Fruit fly (Drosophila melanogaster) whole organism, embryonic: ENCODE results near the gene CG32369.

ENCODE experiments used
- Asciz ChIP-seq: fragments of 200-800 bp; sonication (Bioruptor generic); optimal IDR thresholded peaks from 2 replicates; lab custom pipeline; 2017; ENCODE audit warnings: missing biosample characterization, mild to moderate bottlenecking, missing genetic modification characterization, missing genetic modification reagents
- Awh ChIP-seq: fragments of 200-800 bp; sonication (Bioruptor generic); IDR thresholded peaks from 2 replicates; pipeline ENCODE4, ENCODE4 v1.3.6; 2022; ENCODE audit warnings: missing biosample characterization, missing genetic modification characterization
- B-H2 ChIP-seq: fragments of 200-800 bp; sonication (Bioruptor generic); optimal IDR thresholded peaks from 2 replicates; lab custom pipeline; 2018; ENCODE audit warnings: missing biosample characterization, mild to moderate bottlenecking, missing genetic modification characterization
- CG10147 ChIP-seq: fragments of 200-800 bp; sonication (Bioruptor generic); optimal IDR thresholded peaks from 2 replicates; lab custom pipeline; 2019; ENCODE audit warnings: missing biosample characterization, mild to moderate bottlenecking, missing genetic modification characterization, moderate library complexity
- CG12104 ChIP-seq: fragments of 200-800 bp; sonication (Bioruptor generic); optimal IDR thresholded peaks from 3 replicates; lab custom pipeline; 2016; ENCODE audit warnings: missing biosample characterization, missing genetic modification characterization
- CG12155 ChIP-seq: fragments of 200-800 bp; sonication (Bioruptor generic); optimal IDR thresholded peaks from 3 replicates; lab custom pipeline; 2016; ENCODE audit warnings: missing biosample characterization, missing genetic modification characterization
- CG12236 ChIP-seq: fragments of 200-800 bp; sonication (Bioruptor generic); optimal IDR thresholded peaks from 2 replicates; lab custom pipeline; 2016; ENCODE audit warnings: missing biosample characterization, missing genetic modification characterization
- CG13296 ChIP-seq: fragments of 200-800 bp; sonication (Bioruptor generic); optimal IDR thresholded peaks from 3 replicates; lab custom pipeline; 2018; ENCODE audit warnings: missing biosample characterization, mild to moderate bottlenecking, missing genetic modification characterization
- CG1792 ChIP-seq: fragments of 200-800 bp; sonication (Bioruptor generic); optimal IDR thresholded peaks from 2 replicates; lab custom pipeline; 2016; ENCODE audit warnings: missing biosample characterization, missing genetic modification characterization
- CG2129 ChIP-seq: fragments of 200-800 bp; sonication (Bioruptor generic); IDR thresholded peaks from 2 replicates; pipeline ENCODE4 v1.3.6; 2022; ENCODE audit warnings: missing biosample characterization, missing genetic modification characterization; ENCODE audit not compliant: partially characterized antibody
- CG30431 ChIP-seq: fragments of 200-800 bp; sonication (Bioruptor generic); optimal IDR thresholded peaks from 2 replicates; lab custom pipeline; 2017; ENCODE audit warnings: missing biosample characterization, missing genetic modification characterization
- CG34422 ChIP-seq: fragments of 200-800 bp; sonication (Bioruptor generic); IDR thresholded peaks from 3 replicates; pipeline ENCODE4 v1.3.6; 2022; ENCODE audit warnings: missing biosample characterization, missing genetic modification characterization
- CG42726 ChIP-seq: fragments of 200-800 bp; sonication (Bioruptor generic); IDR thresholded peaks from 2 replicates; pipeline ENCODE4 v1.3.6; 2022; ENCODE audit warnings: missing biosample characterization, missing genetic modification characterization; ENCODE audit not compliant: partially characterized antibody
- CG4328 ChIP-seq: fragments of 200-800 bp; sonication (Bioruptor generic); optimal IDR thresholded peaks from 3 replicates; lab custom pipeline; 2017; ENCODE audit warnings: missing biosample characterization, missing genetic modification reagents, missing genetic modification characterization
- CG4404 ChIP-seq: fragments of 200-800 bp; sonication (Bioruptor generic); IDR thresholded peaks from 2 replicates; pipeline ENCODE4 v1.3.6; 2022; ENCODE audit warnings: missing biosample characterization, missing genetic modification characterization
- CG4424 ChIP-seq: fragments of 200-800 bp; sonication (Bioruptor generic); optimal IDR thresholded peaks from 3 replicates; lab custom pipeline; 2016; ENCODE audit warnings: missing biosample characterization, missing genetic modification characterization
- CG4617 ChIP-seq: fragments of 200-800 bp; sonication (Bioruptor generic); optimal IDR thresholded peaks from 3 replicates; lab custom pipeline; 2016; ENCODE audit warnings: missing biosample characterization, missing genetic modification characterization, borderline replicate concordance
- CG8924 ChIP-seq: fragments of 200-800 bp; optimal IDR thresholded peaks from 3 replicates; lab custom pipeline; 2019; ENCODE audit warnings: missing biosample characterization, mild to moderate bottlenecking, missing genetic modification characterization, moderate library complexity
- CG9932 ChIP-seq: fragments of 200-800 bp; sonication (Bioruptor generic); IDR thresholded peaks from 2 replicates; pipeline ENCODE4 v1.3.6; 2022; ENCODE audit warnings: missing biosample characterization, missing genetic modification characterization
- Dip2 ChIP-seq: fragments of 200-800 bp; sonication (Bioruptor generic); IDR thresholded peaks from 2 replicates; pipeline ENCODE4 v1.3.6; 2022; ENCODE audit warnings: missing biosample characterization, missing genetic modification characterization
- E2f1 ChIP-seq: fragments of 200-800 bp; sonication (Bioruptor generic); IDR thresholded peaks from 2 replicates; pipeline ENCODE4 v1.3.6; 2022; ENCODE audit warnings: missing biosample characterization, missing genetic modification characterization
- E2f2 ChIP-seq: fragments of 200-800 bp; sonication (Bioruptor generic); IDR thresholded peaks from 2 replicates; pipeline ENCODE4 v1.3.6; 2022; ENCODE audit warnings: missing biosample characterization, missing genetic modification characterization
- HmgD ChIP-seq: fragments of 200-800 bp; sonication (Bioruptor generic); optimal IDR thresholded peaks from 3 replicates; lab custom pipeline; 2016; ENCODE audit warnings: missing biosample characterization, missing genetic modification characterization
- Lim3 ChIP-seq: fragments of 200-800 bp; sonication (Bioruptor generic); IDR thresholded peaks from 2 replicates; pipeline ENCODE4 v1.3.6; 2022; ENCODE audit warnings: missing biosample characterization, missing genetic modification characterization
- Mes4 ChIP-seq: fragments of 200-800 bp; sonication (Bioruptor generic); optimal IDR thresholded peaks from 2 replicates; lab custom pipeline; 2016; ENCODE audit warnings: missing biosample characterization, missing genetic modification characterization
- NK7.1 ChIP-seq: fragments of 200-800 bp; sonication (Bioruptor generic); optimal IDR thresholded peaks from 3 replicates; lab custom pipeline; 2016; ENCODE audit warnings: missing biosample characterization, missing genetic modification characterization
- Oaz ChIP-seq: fragments of 200-800 bp; sonication (Bioruptor generic); IDR thresholded peaks from 2 replicates; pipeline ENCODE4 v1.3.6; 2022; ENCODE audit warnings: missing biosample characterization, missing genetic modification characterization
- Pdp1 ChIP-seq, 2 experiments: fragments of 200-800 bp; sonication (Bioruptor generic); optimal IDR thresholded peaks; 3 replicates each; lab custom pipeline; 2016; ENCODE audit warnings: missing biosample characterization in 2 of 2, missing genetic modification characterization in 2 of 2, mild to moderate bottlenecking in 1 of 2, moderate library complexity in 1 of 2
- Ssrp ChIP-seq: fragments of 200-800 bp; sonication (Bioruptor generic); optimal IDR thresholded peaks from 2 replicates; lab custom pipeline; 2018; ENCODE audit warnings: missing biosample characterization, mild to moderate bottlenecking, missing genetic modification characterization, moderate library complexity
- Xrp1 ChIP-seq: fragments of 200-800 bp; sonication (Bioruptor generic); IDR thresholded peaks from 2 replicates; pipeline ENCODE4 v1.3.6; 2022; ENCODE audit warnings: missing biosample characterization, missing genetic modification characterization
- ara ChIP-seq: fragments of 200-800 bp; sonication (Bioruptor generic); IDR thresholded peaks from 2 replicates; pipeline ENCODE4 v1.3.6; 2022; ENCODE audit warnings: missing biosample characterization, missing genetic modification characterization
- ash1 ChIP-seq: fragments of 200-800 bp; sonication (Bioruptor generic); optimal IDR thresholded peaks from 2 replicates; lab custom pipeline; 2018; ENCODE audit warnings: missing biosample characterization, mild to moderate bottlenecking, missing genetic modification characterization
- ato ChIP-seq: fragments of 200-800 bp; sonication (Bioruptor generic); IDR thresholded peaks from 2 replicates; pipeline ENCODE4 v1.3.6; 2022; ENCODE audit warnings: missing biosample characterization, missing genetic modification characterization; ENCODE audit not compliant: partially characterized antibody
- cas ChIP-seq: fragments of 200-800 bp; sonication (Bioruptor generic); IDR thresholded peaks from 2 replicates; pipeline ENCODE4 v1.3.6; 2022; ENCODE audit warnings: missing biosample characterization, missing genetic modification characterization
- cato ChIP-seq: fragments of 200-800 bp; sonication (Bioruptor generic); optimal IDR thresholded peaks from 2 replicates; lab custom pipeline; 2016; ENCODE audit warnings: missing biosample characterization, missing genetic modification characterization, borderline replicate concordance
- cg ChIP-seq: fragments of 200-800 bp; sonication (Bioruptor generic); optimal IDR thresholded peaks from 3 replicates; lab custom pipeline; 2019; ENCODE audit warnings: missing biosample characterization, mild to moderate bottlenecking, missing genetic modification characterization, moderate library complexity
- exex ChIP-seq: fragments of 200-800 bp; sonication (Bioruptor generic); optimal IDR thresholded peaks from 4 replicates; lab custom pipeline; 2018; ENCODE audit warnings: missing biosample characterization, mild to moderate bottlenecking, missing genetic modification characterization, moderate library complexity
- eyg ChIP-seq: fragments of 200-800 bp; sonication (Bioruptor generic); optimal IDR thresholded peaks from 3 replicates; lab custom pipeline; 2016; ENCODE audit warnings: missing biosample characterization, missing genetic modification characterization
- kay ChIP-seq: fragments of 200-800 bp; sonication (Bioruptor generic); optimal IDR thresholded peaks from 2 replicates; lab custom pipeline; 2016; ENCODE audit warnings: missing biosample characterization, missing genetic modification characterization
- mam ChIP-seq: fragments of 200-800 bp; sonication (Bioruptor generic); optimal IDR thresholded peaks from 3 replicates; lab custom pipeline; 2016; ENCODE audit warnings: missing biosample characterization, missing genetic modification characterization
- mld ChIP-seq: fragments of 200-800 bp; sonication (Bioruptor generic); IDR thresholded peaks from 3 replicates; pipeline ENCODE4 v1.3.6; 2022; ENCODE audit warnings: missing biosample characterization, missing genetic modification characterization; ENCODE audit not compliant: partially characterized antibody
- org-1 ChIP-seq: fragments of 200-800 bp; sonication (Bioruptor generic); optimal IDR thresholded peaks from 2 replicates; lab custom pipeline; 2017; ENCODE audit warnings: missing biosample characterization, missing genetic modification characterization
- prd ChIP-seq, 3 experiments: fragments of >200 bp in 2 of 3; fragments of 200-800 bp in 1 of 3; sonication (Bioruptor generic) in 1 of 3; optimal IDR thresholded peaks in 2 of 3; IDR thresholded peaks in 1 of 3; 2 replicates in 2 of 3; 3 replicates in 1 of 3; pipeline versions ENCODE4 v1.3.6 to Lab custom; 2017 to 2022; ENCODE audit warnings: missing biosample characterization in 1 of 3, missing genetic modification characterization in 1 of 3
- row ChIP-seq: fragments of 200-800 bp; sonication (Bioruptor generic); IDR thresholded peaks from 3 replicates; pipeline ENCODE4 v1.3.6; 2022; ENCODE audit warnings: missing biosample characterization, missing genetic modification characterization
- sima ChIP-seq: fragments of 200-800 bp; sonication (Bioruptor generic); optimal IDR thresholded peaks from 2 replicates; lab custom pipeline; 2016; ENCODE audit warnings: missing biosample characterization, missing genetic modification characterization
- slbo ChIP-seq: fragments of 200-800 bp; sonication (Bioruptor generic); IDR thresholded peaks from 2 replicates; pipeline ENCODE4 v1.3.6; 2022; ENCODE audit warnings: missing biosample characterization, missing genetic modification characterization
- trem ChIP-seq: fragments of 200-800 bp; optimal IDR thresholded peaks from 3 replicates; lab custom pipeline; 2019; ENCODE audit warnings: missing biosample characterization, mild to moderate bottlenecking, missing genetic modification characterization, moderate library complexity
- trh ChIP-seq: fragments of 200-800 bp; sonication (Bioruptor generic); optimal IDR thresholded peaks from 2 replicates; lab custom pipeline; 2016; ENCODE audit warnings: missing biosample characterization, missing genetic modification characterization
- usp ChIP-seq: fragments of >200 bp; optimal IDR thresholded peaks from 2 replicates; lab custom pipeline; 2017; ENCODE audit warnings: missing biosample characterization, missing genetic modification characterization
- yki ChIP-seq: fragments of >200 bp; optimal IDR thresholded peaks from 3 replicates; lab custom pipeline; 2018

Gene CG32369

dm6 chr3L:7759835-7760780, 49.5 kb downstream of the CG32369 start, which contains the start of gene Hn (continued):
- TF ChIP-seq prd (optimal IDR thresholded peaks at IDR 0.05; lab: Kevin White, UChicago) (no peak), prd (GFP tag; IDR thresholded peaks at IDR 0.05; lab: Robert Waterston, UW) (no peak), yki (lab: Kevin White, UChicago) (no peak), Lim3 (no peak), CG12155 (GFP tag; lab: Kevin White, UChicago) (peak; percentile 12), Ssrp (tag; lab: Kevin White, UChicago) (no peak), CG13296 (GFP tag; lab: Kevin White, UChicago) (no peak), trem (tag; lab: Kevin White, UChicago) (no peak), Oaz (GFP tag; lab: Robert Waterston, UW) (no peak), E2f1 (GFP tag; lab: Robert Waterston, UW) (no peak), CG4404 (GFP tag; lab: Robert Waterston, UW) (no peak), CG34422 (no peak), sima (GFP tag; lab: Kevin White, UChicago) (no peak), CG10147 (GFP tag; lab: Kevin White, UChicago) (no peak), cg (GFP tag; lab: Kevin White, UChicago) (no peak), CG8924 (no peak), mld (GFP tag; lab: Robert Waterston, UW) (no peak), CG12104 (GFP tag; lab: Kevin White, UChicago) (no peak), CG42726 (GFP tag; lab: Robert Waterston, UW) (no peak), Awh (GFP tag; lab: Robert Waterston, UW) (no peak), exex (tag; lab: Kevin White, UChicago) (no peak), CG12236 (GFP tag; lab: Kevin White, UChicago) (no peak), Pdp1 (GFP tag; optimal IDR thresholded peaks at IDR 0.05; lab: Kevin White, UChicago) (no peak), HmgD (GFP tag; lab: Kevin White, UChicago) (no peak), slbo (peak; percentile 69), row (GFP tag; lab: Robert Waterston, UW) (peak; percentile 39; the same call in 2 of the 3 replicates), ara (GFP tag; lab: Robert Waterston, UW) (no peak), CG2129 (no peak), CG1792 (no peak), org-1 (GFP tag; lab: Kevin White, UChicago) (no peak), E2f2 (GFP tag; lab: Robert Waterston, UW) (no peak), Dip2 (GFP tag; lab: Robert Waterston, UW) (no peak), CG9932 (peak; percentile 80), kay (GFP tag; lab: Kevin White, UChicago) (no peak), CG4328 (no peak), CG4617 (GFP tag; lab: Kevin White, UChicago) (no peak), NK7.1 (no peak), ato (no peak), cato (GFP tag; lab: Kevin White, UChicago) (no peak), B-H2 (GFP tag; lab: Kevin White, UChicago) (no peak), cas (GFP tag; lab: Robert Waterston, UW) (no peak), ash1 (GFP tag; lab: Kevin White, UChicago) (no peak), trh (GFP tag; lab: Kevin White, UChicago) (no peak), CG30431 (GFP tag; lab: Kevin White, UChicago) (no peak), Xrp1 (no peak), Asciz (GFP tag; lab: Kevin White, UChicago) (no peak), mam (no peak), Mes4 (GFP tag; lab: Kevin White, UChicago) (no peak), eyg (no peak), CG4424 (GFP tag; lab: Kevin White, UChicago) (no peak), usp (GFP tag; lab: Kevin White, UChicago) (no peak)
